Fruit fly (Drosophila melanogaster): ENCODE measurements around the gene IP3K1.

DNA sequence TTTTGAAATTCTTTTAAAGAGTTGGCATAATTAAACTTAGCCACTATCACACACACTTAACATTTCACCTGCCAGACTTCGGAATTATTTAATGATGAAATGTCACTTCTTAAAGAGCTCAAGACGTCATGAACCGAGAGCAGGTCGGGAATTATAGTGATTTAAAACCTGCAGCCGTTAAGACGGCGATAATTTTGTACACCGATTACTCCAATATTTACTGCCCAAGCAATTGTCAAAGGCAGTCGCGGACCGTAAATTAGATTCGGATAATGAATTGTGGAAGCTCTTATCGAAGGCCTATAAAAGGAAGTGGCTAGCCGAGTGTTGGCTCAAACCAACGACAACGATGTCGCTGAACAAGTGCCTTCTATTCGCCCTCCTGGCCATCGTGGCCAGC is 13.4 kb upstream of the IP3K1 start, which contains the start of gene CG17633:
- TF ChIP-seq C15 (GFP tag; IDR thresholded peaks at IDR 0.05), result no peak
- no peak for TF ChIP-seq CG32772 (GFP tag; IDR thresholded peaks at IDR 0.05)
- TF ChIP-seq h (optimal IDR thresholded peaks at IDR 0.05), result no peak
- no peak for TF ChIP-seq CG13123 (GFP tag; optimal IDR thresholded peaks at IDR 0.05)
- TF ChIP-seq CG3065 (GFP tag; optimal IDR thresholded peaks at IDR 0.05), result no peak
- no peak for TF ChIP-seq Ptx1 (GFP tag; IDR thresholded peaks at IDR 0.05)
- TF ChIP-seq CG17186 (GFP tag; optimal IDR thresholded peaks at IDR 0.05), result no peak
